Fruit fly (Drosophila melanogaster): ENCODE measurements around the gene CLIP-190.

Gene CLIP-190

DNA sequence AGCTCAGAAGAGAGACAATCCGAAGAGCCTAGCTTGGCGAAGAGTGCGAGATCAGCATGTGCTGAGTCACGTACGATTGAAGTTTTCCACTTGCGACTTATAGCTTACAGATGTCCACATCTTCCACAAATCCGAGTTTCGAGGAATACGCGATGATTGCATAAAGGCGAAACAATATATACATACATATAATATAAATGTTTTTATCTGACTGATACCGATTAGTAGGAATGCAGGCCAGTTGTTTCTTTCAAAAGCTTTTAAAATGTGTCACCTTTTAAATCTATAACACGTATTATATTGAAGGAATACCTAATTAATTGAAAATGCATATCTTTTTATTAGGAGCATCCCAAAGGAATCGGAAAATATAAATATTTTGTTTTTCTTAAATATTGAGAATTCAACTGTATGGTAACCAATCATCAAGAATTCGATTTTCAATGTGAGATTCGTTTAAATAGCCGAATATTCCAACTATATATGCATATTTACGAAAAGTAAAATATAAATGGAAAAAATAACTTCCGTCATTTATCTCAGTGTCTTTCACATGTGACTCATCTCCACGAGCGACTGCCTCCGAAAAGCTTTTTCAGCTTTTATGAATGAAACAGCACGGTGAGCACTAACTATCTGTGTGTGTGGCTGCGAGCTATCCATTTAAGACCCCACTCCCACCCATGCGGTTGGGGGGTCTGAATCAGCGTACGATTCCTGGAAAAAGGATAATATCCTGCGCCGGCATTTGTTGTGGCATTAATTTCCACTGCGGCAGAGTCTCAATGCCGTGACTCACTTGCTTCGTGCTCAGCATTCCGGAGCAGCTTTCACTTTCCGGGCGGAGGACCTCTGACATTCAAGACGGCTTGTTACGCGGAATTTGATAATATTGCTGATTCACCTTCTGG, 66.3 kb downstream of the CLIP-190 start (continued):
- TF ChIP-seq Dad (GFP tag; optimal IDR thresholded peaks at IDR 0.05) (no peak), PHDP (tag; optimal IDR thresholded peaks at IDR 0.05) (peak; percentile 74), amos (GFP tag; IDR thresholded peaks at IDR 0.05; ENCODE audit: partially characterized antibody) (no peak), Xbp1 (GFP tag; optimal IDR thresholded peaks at IDR 0.05) (peak; percentile 65), Mes4 (GFP tag; optimal IDR thresholded peaks at IDR 0.05) (no peak), zen2 (GFP tag; IDR thresholded peaks at IDR 0.05; ENCODE audit: partially characterized antibody) (no peak), CG6175 (GFP tag; IDR thresholded peaks at IDR 0.05) (0 out of 3 replicates have a peak, but pooled peaks have one; percentile 48), sens-2 (GFP tag; IDR thresholded peaks at IDR 0.05) (no peak), Antp (GFP tag; optimal IDR thresholded peaks at IDR 0.05) (peak; percentile 27), CG7839 (tag; optimal IDR thresholded peaks at IDR 0.05) (peak; percentile 75), Poxn (GFP tag; IDR thresholded peaks at IDR 0.05) (no peak), CG13624 (GFP tag; optimal IDR thresholded peaks at IDR 0.05) (peak; percentile 11), zfh2 (GFP tag; optimal IDR thresholded peaks at IDR 0.05) (no peak), pan (optimal IDR thresholded peaks at IDR 0.05) (no peak), pan (GFP tag; optimal IDR thresholded peaks at IDR 0.05 in 1 of 2, IDR thresholded peaks at IDR 0.05 in 1 of 2) (peak in 1 of 2 experiments; percentile 76), CG9797 (GFP tag; optimal IDR thresholded peaks at IDR 0.05) (no peak), Dp (GFP tag; optimal IDR thresholded peaks at IDR 0.05) (no peak), cad (GFP tag; optimal IDR thresholded peaks at IDR 0.05) (no peak), CG14860 (GFP tag; IDR thresholded peaks at IDR 0.05; ENCODE audit: partially characterized antibody) (no peak), Rx (GFP tag; IDR thresholded peaks at IDR 0.05) (no peak), fd64A (GFP tag; optimal IDR thresholded peaks at IDR 0.05) (no peak), Six4 (GFP tag; optimal IDR thresholded peaks at IDR 0.05) (peak; percentile 17), NC2β (GFP tag; optimal IDR thresholded peaks at IDR 0.05) (no peak), Atf-2 (GFP tag; optimal IDR thresholded peaks at IDR 0.05) (no peak), ken (GFP tag; IDR thresholded peaks at IDR 0.05) (peak; percentile 46; the same call in 1 of the 3 replicates), corto (GFP tag; optimal IDR thresholded peaks at IDR 0.05) (no peak), sqz (GFP tag; optimal IDR thresholded peaks at IDR 0.05) (no peak), E2f1 (GFP tag; IDR thresholded peaks at IDR 0.05) (no peak), Bteb2 (GFP tag; optimal IDR thresholded peaks at IDR 0.05) (peak; percentile 56), CG11723 (GFP tag; optimal IDR thresholded peaks at IDR 0.05) (peak; percentile 20), CG14050 (GFP tag; IDR thresholded peaks at IDR 0.05) (peak; percentile 49; the same call in 2 of the 3 replicates), onecut (GFP tag; IDR thresholded peaks at IDR 0.05) (no peak), en (GFP tag; optimal IDR thresholded peaks at IDR 0.05) (peak; percentile 15), CHES-1-like (GFP tag; optimal IDR thresholded peaks at IDR 0.05) (no peak), CG1233 (GFP tag; optimal IDR thresholded peaks at IDR 0.05) (peak; percentile 63), CG6254 (GFP tag; optimal IDR thresholded peaks at IDR 0.05) (no peak), crc (GFP tag; optimal IDR thresholded peaks at IDR 0.05) (no peak), CG14014 (GFP tag; IDR thresholded peaks at IDR 0.05) (0 out of 2 replicates have a peak, but pooled peaks have one; percentile 50), CG14667 (GFP tag; IDR thresholded peaks at IDR 0.05) (no peak), ap (GFP tag; IDR thresholded peaks at IDR 0.05) (no peak), CG31388 (GFP tag; optimal IDR thresholded peaks at IDR 0.05) (no peak), CG9437 (GFP tag; optimal IDR thresholded peaks at IDR 0.05) (peak; percentile 28), wor (GFP tag; IDR thresholded peaks at IDR 0.05) (no peak), MESR4 (GFP tag; optimal IDR thresholded peaks at IDR 0.05) (no peak), CG15696 (tag; optimal IDR thresholded peaks at IDR 0.05) (no peak), CG7963 (GFP tag; IDR thresholded peaks at IDR 0.05; ENCODE audit: partially characterized antibody) (no peak), tna (GFP tag; IDR thresholded peaks at IDR 0.05; ENCODE audit: partially characterized antibody) (no peak), knrl (GFP tag; IDR thresholded peaks at IDR 0.05; ENCODE audit: partially characterized antibody) (no peak), pum (GFP tag; optimal IDR thresholded peaks at IDR 0.05) (peak; percentile 5)
